Worm (Caenorhabditis elegans) whole organism, young adult: ENCODE results near the gene damt-1.

Experiments used
- B0336.3 ChIP-seq: fragments of 200-800 bp; sonication (Bioruptor generic); IDR thresholded peaks from 2 replicates; pipeline ENCODE4 v1.3.6; 2022; ENCODE audit warnings: missing genetic modification characterization, missing compliant biosample characterization
- D2030.7 ChIP-seq: fragments of 200-800 bp; sonication (Bioruptor generic); IDR thresholded peaks from 2 replicates; pipeline ENCODE4 v1.3.6; 2022; ENCODE audit warnings: missing genetic modification reagents, missing genetic modification characterization, missing compliant biosample characterization
- F23B12.7 ChIP-seq: sonication (generic microtip); optimal IDR thresholded peaks from 2 replicates; lab custom pipeline; 2017; ENCODE audit warnings: missing genetic modification characterization, mild to moderate bottlenecking, missing compliant biosample characterization, antibody characterized with exemption, moderate library complexity; ENCODE audit not compliant: insufficient read depth
- F57A8.1 ChIP-seq: fragments of 200-800 bp; sonication (Bioruptor generic); optimal IDR thresholded peaks from 2 replicates; lab custom pipeline; 2018; ENCODE audit warnings: mild to moderate bottlenecking, missing genetic modification characterization, moderate library complexity, missing compliant biosample characterization
- K12H6.12 ChIP-seq: fragments of 200-800 bp; sonication (Bioruptor generic); optimal IDR thresholded peaks from 2 replicates; lab custom pipeline; 2018; ENCODE audit warnings: mild to moderate bottlenecking, missing genetic modification characterization, missing compliant biosample characterization
- Y95B8A.8 ChIP-seq: fragments of 200-800 bp; sonication (Bioruptor generic); IDR thresholded peaks from 2 replicates; pipeline ENCODE4 v1.3.6; 2022; ENCODE audit warnings: missing genetic modification reagents, missing genetic modification characterization, missing compliant biosample characterization
- ZK185.1 ChIP-seq: sonication (generic microtip); optimal IDR thresholded peaks from 2 replicates; lab custom pipeline; 2016; ENCODE audit warnings: mild to moderate bottlenecking, missing genetic modification characterization, missing compliant biosample characterization; ENCODE audit not compliant: poor library complexity, severe bottlenecking
- athp-1 ChIP-seq: sonication (generic microtip); optimal IDR thresholded peaks from 2 replicates; lab custom pipeline; 2017; ENCODE audit warnings: mild to moderate bottlenecking, missing genetic modification characterization, missing compliant biosample characterization
- attf-5 ChIP-seq: fragments of 200-800 bp; sonication (Bioruptor generic); optimal IDR thresholded peaks from 2 replicates; lab custom pipeline; 2018; ENCODE audit warnings: mild to moderate bottlenecking, missing genetic modification characterization, missing compliant biosample characterization
- bed-1 ChIP-seq: fragments of 200-800 bp; sonication (Bioruptor generic); IDR thresholded peaks from 2 replicates; pipeline ENCODE4 v1.3.6; 2022; ENCODE audit warnings: missing genetic modification reagents, missing genetic modification characterization, missing compliant biosample characterization
- cebp-1 ChIP-seq, 2 experiments: fragments of 200-800 bp in 1 of 2; sonication (Bioruptor generic) in 1 of 2; sonication (generic microtip) in 1 of 2; IDR thresholded peaks in 1 of 2; optimal IDR thresholded peaks in 1 of 2; 2 replicates each; pipeline versions ENCODE4 v1.3.6 to Lab custom; 2017 to 2022; ENCODE audit warnings: missing compliant biosample characterization in 2 of 2, missing genetic modification characterization in 2 of 2, mild to moderate bottlenecking in 1 of 2, missing genetic modification reagents in 1 of 2, moderate library complexity in 1 of 2
- ceh-100 ChIP-seq: fragments of 200-800 bp; sonication (Bioruptor generic); IDR thresholded peaks from 2 replicates; pipeline ENCODE4 v1.3.6; 2022; ENCODE audit warnings: missing genetic modification reagents, missing genetic modification characterization, missing compliant biosample characterization
- ceh-27 ChIP-seq: fragments of 200-800 bp; sonication (Bioruptor generic); optimal IDR thresholded peaks from 2 replicates; lab custom pipeline; 2018; ENCODE audit warnings: mild to moderate bottlenecking, missing genetic modification characterization, moderate library complexity, missing compliant biosample characterization
- ceh-91 ChIP-seq: fragments of 200-800 bp; sonication (Bioruptor generic); IDR thresholded peaks from 2 replicates; pipeline ENCODE4 v1.3.6; 2022; ENCODE audit warnings: missing genetic modification reagents, missing genetic modification characterization, missing compliant biosample characterization
- dox-1 ChIP-seq: fragments of 200-800 bp; sonication (Bioruptor generic); IDR thresholded peaks from 2 replicates; pipeline ENCODE4 v1.3.6; 2022; ENCODE audit warnings: missing genetic modification reagents, missing genetic modification characterization, missing compliant biosample characterization
- dpl-1 ChIP-seq: fragments of 150-350 bp; optimal IDR thresholded peaks from 2 replicates; lab custom pipeline; 2014; ENCODE audit warnings: missing biosample characterization, missing genetic modification reagents, missing genetic modification characterization
- efl-1 ChIP-seq: fragments of 150-350 bp; optimal IDR thresholded peaks from 2 replicates; lab custom pipeline; 2014; ENCODE audit warnings: missing biosample characterization, missing genetic modification reagents, missing genetic modification characterization
- egrh-3 ChIP-seq: fragments of 200-800 bp; sonication (Bioruptor generic); IDR thresholded peaks from 2 replicates; pipeline ENCODE4 v1.3.6; 2022; ENCODE audit warnings: missing genetic modification reagents, missing genetic modification characterization, missing compliant biosample characterization
- him-1 ChIP-seq: sonication (generic microtip); optimal IDR thresholded peaks from 2 replicates; lab custom pipeline; 2016; ENCODE audit warnings: missing genotype, missing genetic modification reagents, missing genetic modification characterization, missing compliant biosample characterization
- hmg-1.2 ChIP-seq: fragments of 200-800 bp; sonication (Bioruptor generic); IDR thresholded peaks from 2 replicates; pipeline ENCODE4 v1.3.6; 2022; ENCODE audit warnings: missing genetic modification reagents, missing genetic modification characterization, missing compliant biosample characterization
- let-607 ChIP-seq, 2 experiments: fragments of 200-800 bp in 1 of 2; sonication (Bioruptor generic) in 1 of 2; sonication (generic microtip) in 1 of 2; optimal IDR thresholded peaks; 2 replicates each; lab custom pipeline; 2016 to 2018; ENCODE audit warnings: mild to moderate bottlenecking in 2 of 2, missing compliant biosample characterization in 2 of 2, missing genetic modification characterization in 2 of 2, moderate library complexity in 2 of 2, missing genotype in 1 of 2
- lin-35 ChIP-seq, 3 experiments: fragments of 150-350 bp in 2 of 3; sonication (generic microtip) in 1 of 3; optimal IDR thresholded peaks; 2 replicates each; lab custom pipeline; 2014 to 2018; ENCODE audit warnings: missing biosample characterization in 3 of 3, missing genetic modification characterization in 3 of 3, missing genetic modification reagents in 3 of 3
- lin-54 ChIP-seq: fragments of 200-800 bp; sonication (Bioruptor generic); optimal IDR thresholded peaks from 2 replicates; lab custom pipeline; 2018; ENCODE audit warnings: mild to moderate bottlenecking, missing genetic modification characterization, missing compliant biosample characterization
- lir-1 ChIP-seq: fragments of 200-800 bp; sonication (Bioruptor generic); conservative IDR thresholded peaks from 2 replicates; pipeline ENCODE4 v1.3.6; 2022; ENCODE audit warnings: missing genetic modification reagents, missing genetic modification characterization, missing compliant biosample characterization
- madf-3 ChIP-seq: fragments of 200-800 bp; sonication (Bioruptor generic); IDR thresholded peaks from 2 replicates; pipeline ENCODE4 v1.3.6; 2022; ENCODE audit warnings: missing genetic modification reagents, missing genetic modification characterization, missing compliant biosample characterization
- mcd-1 ChIP-seq: fragments of 200-800 bp; sonication (Bioruptor generic); IDR thresholded peaks from 2 replicates; pipeline ENCODE4 v1.3.6; 2022; ENCODE audit warnings: missing genetic modification reagents, missing genetic modification characterization, missing compliant biosample characterization
- nfyb-1 ChIP-seq: fragments of 200-800 bp; sonication (Bioruptor generic); IDR thresholded peaks from 2 replicates; pipeline ENCODE4 v1.3.6; 2022; ENCODE audit warnings: missing genetic modification reagents, missing genetic modification characterization, missing compliant biosample characterization
- nhr-27 ChIP-seq: fragments of 200-800 bp; sonication (Bioruptor generic); optimal IDR thresholded peaks from 2 replicates; lab custom pipeline; 2018; ENCODE audit warnings: mild to moderate bottlenecking, missing genetic modification characterization, moderate library complexity, missing compliant biosample characterization
- nhr-80 ChIP-seq: sonication (generic microtip); optimal IDR thresholded peaks from 2 replicates; lab custom pipeline; 2016; ENCODE audit warnings: missing genetic modification characterization, missing compliant biosample characterization
- pbrm-1 ChIP-seq: fragments of 200-800 bp; sonication (Bioruptor generic); IDR thresholded peaks from 2 replicates; pipeline ENCODE4 v1.3.6; 2022; ENCODE audit warnings: missing genetic modification reagents, missing genetic modification characterization, missing compliant biosample characterization
- snpc-1.3 ChIP-seq: sonication (generic microtip); optimal IDR thresholded peaks from 2 replicates; lab custom pipeline; 2017; ENCODE audit warnings: missing genetic modification characterization, mild to moderate bottlenecking, missing compliant biosample characterization, antibody characterized with exemption, moderate library complexity, missing genotype, missing genetic modification reagents; ENCODE audit not compliant: insufficient read depth
- snpc-4 ChIP-seq, 5 experiments: fragments of 150-350 bp in 1 of 5; sonication (generic microtip) in 4 of 5; optimal IDR thresholded peaks; 2 replicates each; lab custom pipeline; 2014 to 2018; ENCODE audit warnings: missing genetic modification characterization in 5 of 5, missing biosample characterization in 3 of 5, antibody characterized with exemption in 2 of 5, mild to moderate bottlenecking in 2 of 5, missing compliant biosample characterization in 2 of 5, missing genotype in 2 of 5, moderate library complexity in 2 of 5, missing genetic modification reagents in 1 of 5
- tbp1 ChIP-seq: fragments of 200-800 bp; sonication (Bioruptor generic); optimal IDR thresholded peaks from 2 replicates; lab custom pipeline; 2018; ENCODE audit warnings: mild to moderate bottlenecking, missing genetic modification characterization, missing compliant biosample characterization
- ztf-3 ChIP-seq: fragments of 200-800 bp; sonication (Bioruptor generic); optimal IDR thresholded peaks from 2 replicates; lab custom pipeline; 2018; ENCODE audit warnings: mild to moderate bottlenecking, missing genetic modification characterization, missing compliant biosample characterization

Gene damt-1

ce11 chrII:5714807-5715206, 5.1 kb upstream of the damt-1 start, which contains the start of the genes tiar-1 and lelo-4 (continued):
- TF ChIP-seq dpl-1 (GFP tag; lab: Kevin White, UChicago) = peak; percentile 73
- no peak for TF ChIP-seq nhr-27
- peak; percentile 52 for TF ChIP-seq snpc-1.3 (tag; lab: Kevin White, UChicago)
- peak; percentile 38 for TF ChIP-seq K12H6.12 (tag; lab: Kevin White, UChicago)
- TF ChIP-seq snpc-4 (GFP tag; optimal IDR thresholded peaks at IDR 0.05; lab: Kevin White, UChicago) = peak; percentile 4
- TF ChIP-seq snpc-4 (tag; optimal IDR thresholded peaks at IDR 0.05; lab: Kevin White, UChicago) = peak in 3 of 4 experiments; percentile 27 to 63 (median 62)
- no peak for TF ChIP-seq pbrm-1 (GFP tag; lab: Robert Waterston, UW)
- peak; percentile 27 for TF ChIP-seq nhr-80 (tag; lab: Kevin White, UChicago)
- TF ChIP-seq athp-1 = no peak
- peak; percentile 44; the same call in 1 of the 2 replicates for TF ChIP-seq ceh-100 (GFP tag; lab: Robert Waterston, UW)
- peak; percentile 86 for TF ChIP-seq F23B12.7 (tag; lab: Kevin White, UChicago)
- TF ChIP-seq lin-54 (GFP tag; lab: Kevin White, UChicago) = peak; percentile 93
- no peak for TF ChIP-seq Y95B8A.8
- peak in 1 of 2 experiments; percentile 10 for TF ChIP-seq let-607 (tag; optimal IDR thresholded peaks at IDR 0.05; lab: Kevin White, UChicago)
- peak; percentile 61; the same call in 1 of the 2 replicates for TF ChIP-seq nfyb-1 (GFP tag; lab: Robert Waterston, UW)
- no peak for TF ChIP-seq egrh-3 (GFP tag; lab: Robert Waterston, UW)
- peak; percentile 47; the same call in 1 of the 2 replicates for TF ChIP-seq dox-1
- TF ChIP-seq ceh-27 = peak; percentile 78
- TF ChIP-seq lin-35 (GFP tag; optimal IDR thresholded peaks at IDR 0.05; lab: Kevin White, UChicago) = peak in 1 of 3 experiments; percentile 62
- peak; percentile 16 for TF ChIP-seq tbp1 (GFP tag; lab: Kevin White, UChicago)
- peak; percentile 72 for TF ChIP-seq efl-1 (GFP tag; lab: Kevin White, UChicago)
- no peak for TF ChIP-seq lir-1
- peak; percentile 29 for TF ChIP-seq ZK185.1 (tag; lab: Kevin White, UChicago)
- TF ChIP-seq B0336.3 (GFP tag; lab: Robert Waterston, UW) = no peak
- TF ChIP-seq bed-1 (GFP tag; lab: Robert Waterston, UW) = no peak
- peak; percentile 19; the same call in 1 of the 2 replicates for TF ChIP-seq D2030.7 (GFP tag; lab: Robert Waterston, UW)
- TF ChIP-seq hmg-1.2 (GFP tag; lab: Robert Waterston, UW) = peak; percentile 43; the same call in 1 of the 2 replicates
- TF ChIP-seq cebp-1 (GFP tag; IDR thresholded peaks at IDR 0.05; lab: Robert Waterston, UW) = no peak
- TF ChIP-seq cebp-1 (tag; optimal IDR thresholded peaks at IDR 0.05; lab: Kevin White, UChicago) = peak; percentile 42
- TF ChIP-seq attf-5 (GFP tag; lab: Kevin White, UChicago) = peak; percentile 64
- no peak for TF ChIP-seq ztf-3 (GFP tag; lab: Kevin White, UChicago)
- TF ChIP-seq mcd-1 (GFP tag; lab: Robert Waterston, UW) = 0 out of 2 replicates have a peak, but pooled peaks have one; percentile 45
- no peak for TF ChIP-seq him-1 (tag; lab: Kevin White, UChicago)
- TF ChIP-seq F57A8.1 = no peak
- TF ChIP-seq madf-3 = peak; percentile 99

- TF ChIP-seq madf-3 (0 out of 2 replicates have a peak, but pooled peaks have one; percentile 28), nhr-80 (tag; lab: Kevin White, UChicago) (peak; percentile 27), ceh-91 (GFP tag; lab: Robert Waterston, UW) (no peak)
These were observed 4.1 kb upstream of the damt-1 start, which contains the start of the genes C18A3.10 and C18A3.3 for ce11 chrII:5715745-5716357. Gene C18A3.10, minus strand, starts transcription at chrII:5715845. Gene C18A3.3, plus strand, starts transcription at chrII:5716307.
